Fruit fly (Drosophila melanogaster): ENCODE data around the gene CG14835.

DNA sequence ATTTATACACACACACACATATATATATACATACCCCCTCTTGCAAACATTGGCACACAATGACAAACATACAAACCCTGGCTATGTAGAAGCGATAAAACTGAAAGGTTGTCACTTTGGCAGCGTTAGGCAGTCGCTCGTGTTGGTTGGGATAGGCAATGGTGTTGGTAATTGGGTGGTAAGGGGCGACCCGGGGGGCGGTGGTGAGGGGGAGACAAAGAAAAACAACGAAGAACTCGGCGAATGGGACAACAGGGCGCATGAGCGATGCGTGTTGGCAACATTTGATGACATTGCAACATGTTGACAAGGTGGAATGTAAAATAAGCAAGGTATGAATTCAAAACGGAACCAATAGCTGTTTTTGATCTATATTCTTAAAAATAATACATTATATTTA, 14.7 kb downstream of the CG14835 start:
- no peak for TF ChIP-seq CTCF (optimal IDR thresholded peaks at IDR 0.05)
- TF ChIP-seq CG8478 (optimal IDR thresholded peaks at IDR 0.05) = no peak

All from S2 (cell line).